Fruit fly (Drosophila melanogaster) S2 (cell line): Measurements from ENCODE around the gene CG15283.

ENCODE experiments used
- CG8478 ChIP-seq: fragments of >200 bp; optimal IDR thresholded peaks from 2 replicates; lab custom pipeline; 2018
- CTCF ChIP-seq, 2 experiments: fragments of >200 bp; optimal IDR thresholded peaks; 2 replicates each; lab custom pipeline; 2018

CG15283 gene

dm6 chr2L:14459360-14460028, 8.8 kb upstream of the CG15283 start:
- TF ChIP-seq CG8478 (no peak), CTCF (optimal IDR thresholded peaks at IDR 0.05; lab: Kevin White, UChicago) (no peak)

DNA sequence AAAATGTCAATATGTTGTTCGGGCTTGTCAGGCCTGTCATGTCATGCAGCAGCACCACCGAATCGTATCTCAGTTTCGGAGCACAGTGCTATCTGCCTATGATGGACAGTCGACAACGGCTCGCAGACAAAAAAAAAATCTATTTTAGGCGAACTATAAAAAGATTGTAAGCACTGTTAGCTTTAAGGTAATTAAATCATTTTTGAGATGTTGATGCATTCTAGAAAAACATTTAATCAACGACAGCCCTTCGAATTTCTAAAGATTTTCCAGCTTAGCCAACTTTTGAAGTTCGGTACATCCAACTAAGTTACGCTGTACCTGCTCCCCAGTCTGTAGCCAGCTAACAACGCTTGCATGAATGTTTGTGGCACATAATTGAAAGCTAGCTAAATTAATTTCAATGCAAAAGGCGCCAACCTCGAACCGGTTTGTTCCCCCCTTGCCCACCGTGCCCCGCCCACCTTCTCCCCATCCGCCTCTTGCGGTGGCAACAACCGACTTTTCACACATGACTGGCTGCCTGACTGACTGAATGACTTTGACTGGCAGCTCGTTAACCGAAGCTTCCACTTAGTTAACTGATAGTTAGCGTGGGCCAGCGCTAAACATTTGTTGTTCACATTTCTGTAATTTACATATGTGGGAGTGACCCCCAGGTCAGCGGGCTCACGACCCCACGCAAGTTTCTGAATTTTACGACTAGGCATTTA, 7.6 kb upstream of the CG15283 start:
- TF ChIP-seq CTCF (optimal IDR thresholded peaks at IDR 0.05; lab: Kevin White, UChicago): no peak

dm6 chr2L:14457414-14457813, 6.7 kb upstream of the CG15283 start:
- TF ChIP-seq CTCF (optimal IDR thresholded peaks at IDR 0.05; lab: Kevin White, UChicago) (no peak), CG8478 (no peak)

DNA sequence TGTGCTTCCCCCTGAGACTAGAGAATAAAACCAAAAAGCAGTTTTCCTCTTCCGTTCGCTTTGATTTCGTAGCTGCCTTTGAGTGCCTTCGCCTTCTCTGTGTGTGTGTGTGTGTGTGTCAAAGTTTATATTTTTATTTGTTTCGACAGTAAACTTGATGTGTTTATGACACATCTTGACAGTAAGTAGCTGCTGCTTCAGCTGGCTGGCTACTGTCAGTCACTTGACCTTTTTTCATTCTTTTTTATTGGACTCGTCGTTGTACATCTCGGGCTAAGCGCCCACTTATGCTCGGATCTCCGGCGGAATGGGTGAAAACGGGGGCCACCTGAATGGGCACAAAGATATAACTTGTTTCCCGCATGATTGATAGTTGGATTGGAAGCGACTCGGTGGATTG, 6.1 kb upstream of the CG15283 start:
- no peak for TF ChIP-seq CTCF (optimal IDR thresholded peaks at IDR 0.05; lab: Kevin White, UChicago)

- TF ChIP-seq CTCF (optimal IDR thresholded peaks at IDR 0.05; lab: Kevin White, UChicago): no peak
- no peak for TF ChIP-seq CG8478
Observed at dm6 chr2L:14456268-14456667, 5.5 kb upstream of the CG15283 start.

DNA sequence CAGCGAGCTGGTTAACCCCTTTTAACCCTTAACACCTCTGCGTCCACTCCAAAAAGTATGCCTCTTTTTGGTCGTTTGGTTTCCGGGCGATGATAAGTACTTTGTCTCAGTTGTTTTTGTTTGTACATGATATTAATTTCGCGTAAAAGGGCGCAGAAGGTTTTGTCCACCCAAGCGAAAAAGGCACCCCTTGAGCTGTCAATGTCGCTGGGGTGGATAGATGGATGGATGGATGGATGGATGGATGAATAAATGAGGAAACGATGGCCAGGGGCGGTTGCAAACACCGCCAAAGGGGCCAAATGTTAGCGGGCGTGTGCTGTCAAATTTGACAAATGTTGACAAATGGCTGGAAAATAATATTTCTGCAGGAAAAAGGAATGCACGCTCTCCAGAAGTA, 4.4 kb upstream of the CG15283 start:
- TF ChIP-seq CTCF (optimal IDR thresholded peaks at IDR 0.05; lab: Kevin White, UChicago) (no peak), CG8478 (no peak)

DNA sequence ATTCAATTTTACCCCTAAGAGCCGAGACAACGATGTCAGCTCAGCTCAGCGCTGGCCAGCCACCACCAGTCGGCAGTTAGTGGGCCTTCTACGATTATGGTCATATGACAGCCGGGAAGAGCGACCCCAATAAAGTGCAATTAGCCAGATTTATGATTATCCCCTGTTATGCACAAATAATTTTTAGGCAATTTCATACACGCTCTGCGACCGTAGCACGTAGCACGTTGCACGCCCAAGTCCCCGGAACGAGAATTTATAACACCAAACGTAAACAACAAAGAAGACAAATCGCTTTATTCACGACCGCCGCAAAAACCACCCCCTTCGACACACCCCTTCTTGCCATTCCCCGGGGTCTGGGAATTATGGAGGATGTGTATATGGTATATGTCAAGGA, 3.5 kb upstream of the CG15283 start:
- TF ChIP-seq CTCF (optimal IDR thresholded peaks at IDR 0.05; lab: Kevin White, UChicago) (no peak), CG8478 (no peak)

dm6 chr2L:14452920-14453791, 2.4 kb upstream of the CG15283 start:
- no peak for TF ChIP-seq CTCF (optimal IDR thresholded peaks at IDR 0.05; lab: Kevin White, UChicago)
- no peak for TF ChIP-seq CG8478

- no peak for TF ChIP-seq CTCF (optimal IDR thresholded peaks at IDR 0.05; lab: Kevin White, UChicago)
- TF ChIP-seq CG8478: no peak
Observed at dm6 chr2L:14451286-14451685, 564 bp upstream of the CG15283 start.

DNA sequence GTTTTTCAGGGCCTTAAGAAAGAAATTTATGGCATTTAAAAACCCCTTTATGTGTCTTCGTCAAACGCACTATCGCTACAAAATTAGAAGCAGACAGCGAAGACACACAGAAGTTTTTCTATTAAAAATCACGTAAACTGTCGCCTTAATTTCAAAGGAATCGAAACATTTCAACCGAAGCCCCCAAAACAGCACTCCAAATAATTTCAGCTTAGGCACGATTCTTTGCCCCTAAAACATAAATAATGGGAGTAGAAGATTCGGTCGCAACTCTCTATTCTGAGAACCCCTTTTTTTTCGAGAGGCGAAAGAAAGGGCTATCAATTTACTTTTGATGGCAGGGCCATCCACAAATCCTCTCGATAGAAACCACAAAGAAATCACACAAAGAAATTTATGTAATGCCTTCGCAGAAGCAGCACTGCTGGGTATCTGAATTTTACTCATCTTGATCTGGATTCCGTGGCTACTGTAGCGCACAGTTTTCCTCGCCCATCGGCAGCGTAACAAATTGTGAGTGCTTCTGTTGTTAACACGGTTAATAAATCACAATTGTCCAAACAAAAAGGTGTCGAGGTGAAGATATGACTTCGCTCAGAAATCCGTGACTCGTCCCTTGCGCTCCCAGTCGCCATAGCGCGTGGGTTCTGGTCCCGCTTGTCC, 705 bp downstream of the CG15283 start:
- TF ChIP-seq CG8478 (no peak), CTCF (optimal IDR thresholded peaks at IDR 0.05; lab: Kevin White, UChicago) (no peak)

dm6 chr2L:14448784-14449183, 1.9 kb downstream of the CG15283 start:
- TF ChIP-seq CTCF (optimal IDR thresholded peaks at IDR 0.05; lab: Kevin White, UChicago) (no peak), CG8478 (no peak)

DNA sequence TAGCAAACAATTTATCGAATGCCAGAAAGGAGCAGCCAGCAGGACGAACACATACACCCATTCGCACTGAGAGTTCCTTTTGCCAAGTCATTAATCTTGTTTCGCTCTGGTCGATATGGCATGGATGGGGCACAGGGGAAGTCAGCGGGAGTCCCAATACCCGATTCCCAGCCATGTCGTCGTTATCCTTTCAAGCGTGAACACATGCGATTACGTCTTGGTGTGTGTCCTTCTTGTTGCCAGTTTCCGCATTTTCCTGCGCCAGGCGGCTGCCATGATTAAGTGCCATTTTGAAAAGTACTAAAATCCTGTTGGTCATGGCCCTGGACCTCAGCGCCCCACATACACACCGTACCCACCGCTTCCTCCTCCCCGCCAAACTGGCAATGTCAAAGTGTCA, 3.2 kb downstream of the CG15283 start:
- no peak for TF ChIP-seq CTCF (optimal IDR thresholded peaks at IDR 0.05; lab: Kevin White, UChicago)
- no peak for TF ChIP-seq CG8478

- TF ChIP-seq CG8478 (no peak), CTCF (optimal IDR thresholded peaks at IDR 0.05; lab: Kevin White, UChicago) (no peak)
Observed at dm6 chr2L:14445588-14446484, 4.9 kb downstream of the CG15283 start.

dm6 chr2L:14444834-14445233, 5.9 kb downstream of the CG15283 start:
- no peak for TF ChIP-seq CG8478
- TF ChIP-seq CTCF (optimal IDR thresholded peaks at IDR 0.05; lab: Kevin White, UChicago): no peak
